Worm (Caenorhabditis elegans): ENCODE measurements around the gene C39D10.7.

Gene C39D10.7

ce11 chrX:7886200-7886599 lies 27.5 kb downstream of the C39D10.7 start:
- peak in 1 of 2 experiments; percentile 63 for TF ChIP-seq unc-62 (GFP tag; optimal IDR thresholded peaks at IDR 0.05 in 1 of 2)
- no peak for TF ChIP-seq unc-62 (tag; optimal IDR thresholded peaks at IDR 0.05)
- no peak for TF ChIP-seq zip-11 (GFP tag; IDR thresholded peaks at IDR 0.05)
- TF ChIP-seq ceh-20 (GFP tag; IDR thresholded peaks at IDR 0.05) = no peak
- TF ChIP-seq aha-1 (tag) = peak; percentile 23
- TF ChIP-seq tra-1 (GFP tag; IDR thresholded peaks at IDR 0.05) = no peak
- no peak for TF ChIP-seq T20F7.1 (GFP tag; optimal IDR thresholded peaks at IDR 0.05)

- TF ChIP-seq ztf-7 (tag; optimal IDR thresholded peaks at IDR 0.05) (no peak), tra-1 (GFP tag; IDR thresholded peaks at IDR 0.05) (no peak), daf-16 (GFP tag; optimal IDR thresholded peaks at IDR 0.05) (peak in 1 of 2 experiments; percentile 47), daf-16 (tag; optimal IDR thresholded peaks at IDR 0.05) (no peak)
Measured at ce11 chrX:7883994-7884393, 29.7 kb downstream of the C39D10.7 start, which contains the start of gene pcyt-2.2. TSS of gene pcyt-2.2 (plus strand) at chrX:7884294.

- TF ChIP-seq aha-1 (tag) (peak; percentile 82), sdz-12 (GFP tag; optimal IDR thresholded peaks at IDR 0.05) (no peak), nhr-6 (tag; optimal IDR thresholded peaks at IDR 0.05) (peak; percentile 75), unc-62 (GFP tag; optimal IDR thresholded peaks at IDR 0.05 in 1 of 2) (peak in 1 of 2 experiments; percentile 15), unc-62 (tag; optimal IDR thresholded peaks at IDR 0.05) (no peak)
Measured at ce11 chrX:7881307-7881706, 32.4 kb downstream of the C39D10.7 start.

ce11 chrX:7880848-7881247 lies 32.9 kb downstream of the C39D10.7 start, which contains the start of gene C39D10.8:
TSS of gene C39D10.8 (minus strand) at chrX:7880948.
- TF ChIP-seq unc-62 (GFP tag; optimal IDR thresholded peaks at IDR 0.05 in 1 of 2) = peak in 1 of 2 experiments; percentile 29
- TF ChIP-seq unc-62 (tag; optimal IDR thresholded peaks at IDR 0.05) = no peak
- no peak for TF ChIP-seq lin-38 (GFP tag; IDR thresholded peaks at IDR 0.05)

ce11 chrX:7875854-7876253 lies 37.9 kb downstream of the C39D10.7 start, which contains the start of gene cca-1:
TSS of gene cca-1 (minus strand) at chrX:7875954.
- TF ChIP-seq ztf-11 (tag; optimal IDR thresholded peaks at IDR 0.05) (no peak), lin-38 (GFP tag; IDR thresholded peaks at IDR 0.05) (no peak)

ce11 chrX:7873350-7873749 lies 40.4 kb downstream of the C39D10.7 start:
- no peak for TF ChIP-seq egl-43 (GFP tag; IDR thresholded peaks at IDR 0.05)
- peak in 1 of 2 experiments; percentile 51 for TF ChIP-seq unc-62 (GFP tag; optimal IDR thresholded peaks at IDR 0.05 in 1 of 2)
- TF ChIP-seq unc-62 (tag; optimal IDR thresholded peaks at IDR 0.05) = no peak

ce11 chrX:7867307-7867706 lies 46.4 kb downstream of the C39D10.7 start:
- TF ChIP-seq unc-62 (GFP tag; optimal IDR thresholded peaks at IDR 0.05 in 1 of 2) = peak in 1 of 2 experiments; percentile 96
- no peak for TF ChIP-seq unc-62 (tag; optimal IDR thresholded peaks at IDR 0.05)
- no peak for TF ChIP-seq mes-2 (tag; optimal IDR thresholded peaks at IDR 0.05; ENCODE audit: poor library complexity, severe bottlenecking)
- TF ChIP-seq nhr-237 (tag; optimal IDR thresholded peaks at IDR 0.05) = no peak
- TF ChIP-seq hif-1 (tag; optimal IDR thresholded peaks at IDR 0.05) = peak in 1 of 2 experiments; percentile 52
- TF ChIP-seq dve-1 (tag; optimal IDR thresholded peaks at IDR 0.05; ENCODE audit: insufficient read depth) = peak; percentile 1
- no peak for TF ChIP-seq set-16 (GFP tag; IDR thresholded peaks at IDR 0.05)
- TF ChIP-seq aha-1 (tag) = peak; percentile 9
- TF ChIP-seq daf-16 (GFP tag; optimal IDR thresholded peaks at IDR 0.05) = no peak
- TF ChIP-seq daf-16 (tag; optimal IDR thresholded peaks at IDR 0.05) = peak; percentile 55
- no peak for TF ChIP-seq nhr-48 (tag; optimal IDR thresholded peaks at IDR 0.05)
- no peak for TF ChIP-seq attf-4 (tag; optimal IDR thresholded peaks at IDR 0.05)

- no peak for TF ChIP-seq tag-97 (GFP tag; IDR thresholded peaks at IDR 0.05)
- no peak for TF ChIP-seq Y105C5A.15 (GFP tag; IDR thresholded peaks at IDR 0.05)
- no peak for TF ChIP-seq set-16 (GFP tag; IDR thresholded peaks at IDR 0.05)
- TF ChIP-seq snpc-1.2 (GFP tag; IDR thresholded peaks at IDR 0.05) = no peak
- no peak for TF ChIP-seq spr-3 (GFP tag; optimal IDR thresholded peaks at IDR 0.05)
- TF ChIP-seq lin-29 (GFP tag; IDR thresholded peaks at IDR 0.05) = no peak
- TF ChIP-seq vab-7 (GFP tag; IDR thresholded peaks at IDR 0.05) = no peak
- no peak for TF ChIP-seq ceh-62 (tag; optimal IDR thresholded peaks at IDR 0.05)
- no peak for TF ChIP-seq daf-19 (GFP tag; conservative IDR thresholded peaks at IDR 0.05)
- no peak for TF ChIP-seq ztf-11 (tag; optimal IDR thresholded peaks at IDR 0.05)
- no peak for TF ChIP-seq ceh-44 (GFP tag; IDR thresholded peaks at IDR 0.05)
- no peak for TF ChIP-seq nhr-42 (GFP tag; IDR thresholded peaks at IDR 0.05)
- TF ChIP-seq zfp-2 (tag; optimal IDR thresholded peaks at IDR 0.05) = no peak
- TF ChIP-seq zip-2 (tag; optimal IDR thresholded peaks at IDR 0.05) = no peak
- peak; percentile 54 for TF ChIP-seq hlh-11 (tag; optimal IDR thresholded peaks at IDR 0.05)
- TF ChIP-seq pha-4 (GFP tag; IDR thresholded peaks at IDR 0.05) = no peak
- TF ChIP-seq pha-4 (tag; optimal IDR thresholded peaks at IDR 0.05) = no peak
- TF ChIP-seq hif-1 (tag; optimal IDR thresholded peaks at IDR 0.05) = peak in 1 of 2 experiments; percentile 38
Measured at ce11 chrX:7866493-7866892, 47.2 kb downstream of the C39D10.7 start.
